Worm (Caenorhabditis elegans) whole organism, L4 larva: ENCODE data around the gene rps-12.

ENCODE experiments used
- F10B5.3 ChIP-seq: sonication (generic microtip); optimal IDR thresholded peaks from 2 replicates; lab custom pipeline; 2016; ENCODE audit warnings: mild to moderate bottlenecking, missing genetic modification characterization, missing compliant biosample characterization
- F44E2.7 ChIP-seq: fragments of 200-800 bp; sonication (Bioruptor generic); IDR thresholded peaks from 2 replicates; pipeline ENCODE4 v2.1.2; 2022; ENCODE audit warnings: missing genetic modification characterization, missing compliant biosample characterization
- R02D3.7 ChIP-seq: fragments of 150-350 bp; sonication (generic microtip); optimal IDR thresholded peaks from 3 replicates; lab custom pipeline; 2014; ENCODE audit warnings: missing biosample characterization, missing genetic modification characterization
- T26A8.4 ChIP-seq: fragments of 200-800 bp; sonication (Bioruptor generic); IDR thresholded peaks from 2 replicates; pipeline ENCODE4 v1.3.6; 2022; ENCODE audit warnings: missing genetic modification characterization, missing compliant biosample characterization
- Y105C5A.15 ChIP-seq: fragments of 200-800 bp; sonication (Bioruptor generic); IDR thresholded peaks from 2 replicates; pipeline ENCODE4 v1.3.6; 2022; ENCODE audit warnings: missing genetic modification characterization, missing compliant biosample characterization
- Y48G9A.11 ChIP-seq: fragments of 200-800 bp; sonication (Bioruptor generic); IDR thresholded peaks from 2 replicates; pipeline ENCODE4 v1.3.6; 2022; ENCODE audit warnings: missing genetic modification reagents, missing genetic modification characterization, missing compliant biosample characterization
- Y75B8A.6 ChIP-seq: fragments of 200-800 bp; sonication (Bioruptor generic); IDR thresholded peaks from 2 replicates; pipeline ENCODE4 v1.3.6; 2022; ENCODE audit warnings: missing genetic modification reagents, missing genetic modification characterization, missing compliant biosample characterization
- ZK337.2 ChIP-seq: fragments of 200-800 bp; sonication (Bioruptor generic); IDR thresholded peaks from 2 replicates; pipeline ENCODE4 v1.3.6; 2022; ENCODE audit warnings: missing genetic modification reagents, missing genetic modification characterization, missing compliant biosample characterization
- ZK546.5 ChIP-seq, 2 experiments: sonication (generic microtip); optimal IDR thresholded peaks; 2 replicates each; lab custom pipeline; 2017; ENCODE audit warnings: missing biosample characterization in 2 of 2, missing genetic modification characterization in 2 of 2
- aha-1 ChIP-seq: fragments of 150-350 bp; peaks from one replicate; lab custom pipeline; 2014; ENCODE audit warnings: missing biosample characterization, missing genetic modification characterization
- ama-1 ChIP-seq: fragments of 150-350 bp; optimal IDR thresholded peaks from 2 replicates; lab custom pipeline; 2014; ENCODE audit warnings: inconsistent platforms, mixed read lengths
- arid-1 ChIP-seq: fragments of 200-800 bp; sonication (Bioruptor generic); conservative IDR thresholded peaks from 2 replicates; pipeline ENCODE4 v1.3.6; 2022; ENCODE audit warnings: missing genetic modification reagents, missing genetic modification characterization, missing compliant biosample characterization
- attf-4 ChIP-seq: sonication (generic microtip); optimal IDR thresholded peaks from 3 replicates; lab custom pipeline; 2017; ENCODE audit warnings: missing biosample characterization, missing genetic modification characterization
- ceh-44 ChIP-seq: fragments of 200-800 bp; sonication (Bioruptor generic); IDR thresholded peaks from 2 replicates; pipeline ENCODE4 v1.3.6; 2022; ENCODE audit warnings: missing genetic modification reagents, missing genetic modification characterization, missing compliant biosample characterization
- ces-1 ChIP-seq: fragments of 150-350 bp; sonication (generic microtip); optimal IDR thresholded peaks from 4 replicates; lab custom pipeline; 2014; ENCODE audit warnings: missing biosample characterization, missing genetic modification reagents, missing genetic modification characterization
- dmd-9 ChIP-seq: fragments of 200-800 bp; sonication (Bioruptor generic); IDR thresholded peaks from 2 replicates; pipeline ENCODE4 v1.3.6; 2022; ENCODE audit warnings: missing genetic modification reagents, missing genetic modification characterization, missing compliant biosample characterization
- dpl-1 ChIP-seq: fragments of 150-350 bp; optimal IDR thresholded peaks from 2 replicates; lab custom pipeline; 2014; ENCODE audit warnings: missing biosample characterization, missing genetic modification reagents, missing genetic modification characterization
- fkh-10 ChIP-seq: fragments of 150-350 bp; optimal IDR thresholded peaks from 2 replicates; lab custom pipeline; 2014; ENCODE audit warnings: missing biosample characterization, missing genetic modification reagents, missing genetic modification characterization
- fos-1 ChIP-seq: fragments of 150-350 bp; optimal IDR thresholded peaks from 2 replicates; lab custom pipeline; 2014; ENCODE audit warnings: missing biosample characterization, missing genetic modification characterization
- hif-1 ChIP-seq, 2 experiments: sonication (generic microtip); optimal IDR thresholded peaks; 2 replicates each; lab custom pipeline; 2016 to 2017; ENCODE audit warnings: missing compliant biosample characterization in 2 of 2, missing genetic modification characterization in 2 of 2, missing genetic modification reagents in 2 of 2, missing genotype in 2 of 2, mild to moderate bottlenecking in 1 of 2
- hlh-11 ChIP-seq: fragments of 200-800 bp; sonication (Bioruptor generic); optimal IDR thresholded peaks from 2 replicates; lab custom pipeline; 2018; ENCODE audit warnings: mild to moderate bottlenecking, missing genetic modification characterization, missing compliant biosample characterization
- jun-1 ChIP-seq: fragments of 150-350 bp; optimal IDR thresholded peaks from 2 replicates; lab custom pipeline; 2014; ENCODE audit warnings: missing biosample characterization, missing genetic modification reagents, missing genetic modification characterization
- lim-7 ChIP-seq: fragments of 200-800 bp; sonication (Bioruptor generic); IDR thresholded peaks from 2 replicates; pipeline ENCODE4 v1.3.6; 2022; ENCODE audit warnings: missing genetic modification characterization, missing compliant biosample characterization
- lin-15B ChIP-seq: fragments of 150-350 bp; sonication (generic microtip); optimal IDR thresholded peaks from 3 replicates; lab custom pipeline; 2014; ENCODE audit warnings: missing biosample characterization, missing genetic modification characterization
- madf-5 ChIP-seq, 2 experiments: fragments of 200-800 bp; sonication (Bioruptor generic); IDR thresholded peaks; 2 replicates each; pipeline ENCODE4 v1.3.6; 2022; ENCODE audit warnings: missing compliant biosample characterization in 2 of 2, missing genetic modification characterization in 2 of 2
- mdl-1 ChIP-seq, 2 experiments: fragments of 150-350 bp in 1 of 2; sonication (generic microtip) in 1 of 2; optimal IDR thresholded peaks; 2 replicates each; lab custom pipeline; 2014 to 2017; ENCODE audit warnings: missing biosample characterization in 2 of 2, missing genetic modification characterization in 2 of 2
- mdt-29 ChIP-seq: fragments of 200-800 bp; sonication (Bioruptor generic); IDR thresholded peaks from 2 replicates; pipeline ENCODE4 v1.3.6; 2022; ENCODE audit warnings: missing genetic modification reagents, missing genetic modification characterization, missing compliant biosample characterization
- mep-1 ChIP-seq: fragments of 150-350 bp; sonication (generic microtip); optimal IDR thresholded peaks from 3 replicates; lab custom pipeline; 2014; ENCODE audit warnings: missing biosample characterization, missing genetic modification characterization
- mxl-2 ChIP-seq: fragments of 200-800 bp; sonication (Bioruptor generic); conservative IDR thresholded peaks from 2 replicates; pipeline ENCODE4 v1.3.6; 2022; ENCODE audit warnings: missing genetic modification reagents, missing genetic modification characterization, missing compliant biosample characterization
- mxl-3 ChIP-seq: fragments of 200-800 bp; sonication (Bioruptor generic); optimal IDR thresholded peaks from 2 replicates; lab custom pipeline; 2018; ENCODE audit warnings: mild to moderate bottlenecking, missing genetic modification characterization, missing compliant biosample characterization
- nhr-102 ChIP-seq: sonication (generic microtip); optimal IDR thresholded peaks from 2 replicates; lab custom pipeline; 2016; ENCODE audit warnings: mild to moderate bottlenecking, missing genetic modification characterization, moderate library complexity, missing compliant biosample characterization
- nhr-237 ChIP-seq: sonication (generic microtip); optimal IDR thresholded peaks from 2 replicates; lab custom pipeline; 2017; ENCODE audit warnings: missing biosample characterization, missing genetic modification characterization
- nhr-28 ChIP-seq: fragments of 150-350 bp; optimal IDR thresholded peaks from 2 replicates; lab custom pipeline; 2014; ENCODE audit warnings: missing biosample characterization, missing genetic modification characterization
- nhr-48 ChIP-seq: sonication (generic microtip); optimal IDR thresholded peaks from 2 replicates; lab custom pipeline; 2016; ENCODE audit warnings: mild to moderate bottlenecking, missing genetic modification characterization, missing compliant biosample characterization
- nhr-6 ChIP-seq: fragments of 150-350 bp; optimal IDR thresholded peaks from 2 replicates; lab custom pipeline; 2014; ENCODE audit warnings: missing biosample characterization, missing genetic modification characterization
- pha-4 ChIP-seq, 2 experiments: fragments of 150-350 bp in 1 of 2; fragments of 200-800 bp in 1 of 2; sonication (Bioruptor generic) in 1 of 2; IDR thresholded peaks in 1 of 2; optimal IDR thresholded peaks in 1 of 2; 2 replicates each; pipeline versions ENCODE4 v1.3.6 to Lab custom; 2014 to 2022; ENCODE audit warnings: missing genetic modification characterization in 2 of 2, missing genetic modification reagents in 2 of 2, missing biosample characterization in 1 of 2, missing compliant biosample characterization in 1 of 2
- sdz-12 ChIP-seq: fragments of 200-800 bp; sonication (Bioruptor generic); optimal IDR thresholded peaks from 2 replicates; lab custom pipeline; 2018; ENCODE audit warnings: mild to moderate bottlenecking, missing genetic modification characterization, missing compliant biosample characterization
- set-16 ChIP-seq: fragments of 200-800 bp; sonication (Bioruptor generic); IDR thresholded peaks from 2 replicates; pipeline ENCODE4 v1.3.6; 2022; ENCODE audit warnings: missing genetic modification reagents, missing genetic modification characterization, missing compliant biosample characterization
- skn-1 ChIP-seq: fragments of 150-350 bp; optimal IDR thresholded peaks from 2 replicates; lab custom pipeline; 2014; ENCODE audit warnings: missing biosample characterization, missing genetic modification characterization
- spr-1 ChIP-seq: sonication (generic microtip); optimal IDR thresholded peaks from 2 replicates; lab custom pipeline; 2016; ENCODE audit warnings: mild to moderate bottlenecking, missing genetic modification characterization, missing compliant biosample characterization
- tag-97 ChIP-seq: fragments of 200-800 bp; sonication (Bioruptor generic); IDR thresholded peaks from 2 replicates; pipeline ENCODE4 v1.3.6; 2022; ENCODE audit warnings: missing genetic modification characterization, missing compliant biosample characterization
- tra-1 ChIP-seq: fragments of 200-800 bp; sonication (Bioruptor generic); IDR thresholded peaks from 2 replicates; pipeline ENCODE4 v1.3.6; 2022; ENCODE audit warnings: missing genetic modification reagents, missing genetic modification characterization, missing compliant biosample characterization
- unc-62 ChIP-seq, 3 experiments: fragments of 150-350 bp in 1 of 3; sonication (generic microtip); optimal IDR thresholded peaks in 2 of 3; peaks in 1 of 3; 1 replicate in 1 of 3; 2 replicates in 2 of 3; lab custom pipeline; 2014 to 2017; ENCODE audit warnings: missing biosample characterization in 3 of 3, missing genetic modification characterization in 3 of 3, missing genetic modification reagents in 3 of 3, missing genotype in 1 of 3
- vab-7 ChIP-seq: fragments of 200-800 bp; sonication (Bioruptor generic); IDR thresholded peaks from 2 replicates; pipeline ENCODE4 v1.3.6; 2022; ENCODE audit warnings: missing genetic modification reagents, missing genetic modification characterization, missing compliant biosample characterization
- zfp-2 ChIP-seq: sonication (generic microtip); optimal IDR thresholded peaks from 2 replicates; lab custom pipeline; 2016; ENCODE audit warnings: mild to moderate bottlenecking, missing genetic modification characterization, missing compliant biosample characterization
- zip-2 ChIP-seq: fragments of 150-350 bp; optimal IDR thresholded peaks from 2 replicates; lab custom pipeline; 2014; ENCODE audit warnings: missing biosample characterization, missing genetic modification characterization
- ztf-7 ChIP-seq: fragments of 150-350 bp; optimal IDR thresholded peaks from 2 replicates; lab custom pipeline; 2014; ENCODE audit warnings: missing biosample characterization, missing genetic modification characterization

Gene rps-12

DNA sequence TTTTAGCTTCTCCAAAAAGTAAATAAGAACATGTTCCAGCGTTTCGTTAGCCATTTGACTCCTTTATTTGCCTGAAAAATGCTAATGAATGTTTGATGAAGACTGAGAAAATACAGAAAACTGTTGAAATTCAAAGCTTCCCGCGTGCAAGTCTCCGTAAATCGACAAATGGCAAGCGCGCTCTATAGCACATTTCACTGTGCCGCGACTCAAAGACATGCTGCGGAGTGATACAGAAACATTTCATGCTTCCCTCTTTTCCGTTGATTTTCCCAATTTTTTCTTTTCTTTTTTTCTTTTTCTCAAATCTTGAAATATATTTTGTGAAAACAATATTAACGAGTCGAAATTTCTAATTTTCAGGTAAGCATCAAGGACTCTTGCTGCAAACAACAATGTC lies at the start of gene rps-12, which contains the start of gene ska-3 (continued):
- TF ChIP-seq dpl-1 (peak; percentile 99), Y105C5A.15 (no peak), mdt-29 (peak; percentile 90)
- TF ChIP-seq, all 104 proteins: peak for 86

ce11 chrIII:5630350-5630749 lies 48.7 kb upstream of the rps-12 start:
- TF ChIP-seq unc-62 (GFP tag; optimal IDR thresholded peaks at IDR 0.05 in 1 of 2; lab: Kevin White, UChicago), result peak in 1 of 2 experiments; percentile 39
- TF ChIP-seq unc-62 (tag; optimal IDR thresholded peaks at IDR 0.05; lab: Kevin White, UChicago), result no peak
- peak; percentile 34 for TF ChIP-seq aha-1 (tag; lab: Kevin White, UChicago)
- no peak for TF ChIP-seq ceh-44 (GFP tag; lab: Robert Waterston, UW)
- TF ChIP-seq attf-4 (tag; lab: Kevin White, UChicago), result no peak
- no peak for TF ChIP-seq set-16 (GFP tag; lab: Robert Waterston, UW)

DNA sequence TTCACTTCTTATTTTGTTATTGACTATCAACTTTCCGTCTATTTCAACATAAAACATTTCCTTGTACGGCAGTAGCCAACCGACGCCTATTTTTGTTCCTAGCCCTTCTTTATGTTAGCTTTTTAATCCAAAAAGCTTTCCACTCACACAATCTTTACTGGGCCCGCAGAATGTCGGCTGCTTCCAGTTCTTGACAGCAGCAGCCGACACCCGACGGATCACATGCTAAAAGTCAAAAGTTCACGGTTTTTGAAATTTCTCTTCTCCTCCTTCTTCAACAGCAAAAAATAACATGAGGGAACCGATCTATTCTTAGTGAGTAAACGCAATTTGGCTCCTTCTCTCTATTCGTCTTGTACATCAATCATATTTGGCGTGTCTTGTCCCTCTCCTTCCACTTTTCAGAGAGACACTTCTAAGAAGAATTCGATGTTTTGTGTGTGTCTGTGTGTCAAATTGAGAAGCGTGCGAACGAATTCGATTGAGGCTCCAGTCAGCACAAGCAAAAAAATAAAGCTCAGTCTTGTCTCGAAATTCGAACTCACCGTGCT lies 46.6 kb upstream of the rps-12 start:
- TF ChIP-seq nhr-28 (no peak), R02D3.7 (tag; lab: Kevin White, UChicago) (no peak), Y48G9A.11 (GFP tag; lab: Robert Waterston, UW) (no peak), mdl-1 (tag; optimal IDR thresholded peaks at IDR 0.05; lab: Kevin White, UChicago) (no peak), lin-15B (no peak), pha-4 (GFP tag; IDR thresholded peaks at IDR 0.05; lab: Robert Waterston, UW) (no peak), pha-4 (tag; optimal IDR thresholded peaks at IDR 0.05; lab: Kevin White, UChicago) (no peak), tra-1 (GFP tag; lab: Robert Waterston, UW) (no peak), aha-1 (tag; lab: Kevin White, UChicago) (no peak), ZK337.2 (GFP tag; lab: Robert Waterston, UW) (no peak), dmd-9 (no peak), mxl-2 (GFP tag; lab: Robert Waterston, UW) (no peak), vab-7 (GFP tag; lab: Robert Waterston, UW) (0 out of 2 replicates have a peak, but pooled peaks have one; percentile 15), Y75B8A.6 (GFP tag; lab: Robert Waterston, UW) (no peak), hlh-11 (tag; lab: Kevin White, UChicago) (no peak), zip-2 (no peak), lim-7 (GFP tag; lab: Robert Waterston, UW) (no peak), spr-1 (tag; lab: Kevin White, UChicago) (no peak), fos-1 (tag; lab: Kevin White, UChicago) (no peak), ceh-44 (GFP tag; lab: Robert Waterston, UW) (no peak), zfp-2 (tag; lab: Kevin White, UChicago) (no peak), nhr-48 (tag; lab: Kevin White, UChicago) (no peak), madf-5 (GFP tag; IDR thresholded peaks at IDR 0.05; lab: Robert Waterston, UW) (no peak), Y105C5A.15 (no peak), nhr-6 (no peak), sdz-12 (GFP tag; lab: Kevin White, UChicago) (no peak), ces-1 (GFP tag; lab: Kevin White, UChicago) (peak; percentile 88), tag-97 (no peak), F44E2.7 (GFP tag; lab: Robert Waterston, UW) (no peak), ztf-7 (no peak), ama-1 (no peak), hif-1 (tag; optimal IDR thresholded peaks at IDR 0.05; lab: Kevin White, UChicago) (peak in 1 of 2 experiments; percentile 12), nhr-237 (tag; lab: Kevin White, UChicago) (no peak), unc-62 (GFP tag; optimal IDR thresholded peaks at IDR 0.05 in 1 of 2; lab: Kevin White, UChicago) (peak in 1 of 2 experiments; percentile 41), unc-62 (tag; optimal IDR thresholded peaks at IDR 0.05; lab: Kevin White, UChicago) (no peak), T26A8.4 (no peak), nhr-102 (tag; lab: Kevin White, UChicago) (no peak), ZK546.5 (tag; optimal IDR thresholded peaks at IDR 0.05; lab: Kevin White, UChicago) (no peak), skn-1 (no peak), jun-1 (tag; lab: Kevin White, UChicago) (no peak), arid-1 (GFP tag; lab: Robert Waterston, UW) (no peak), mxl-3 (GFP tag; lab: Kevin White, UChicago) (no peak), fkh-10 (GFP tag; lab: Kevin White, UChicago) (peak; percentile 70), F10B5.3 (tag; lab: Kevin White, UChicago) (no peak), mep-1 (tag; lab: Kevin White, UChicago) (peak; percentile 3)
